Worm (Caenorhabditis elegans) whole organism, young adult: Measurements from ENCODE around the gene ani-2.
A peak's percentile ranks its signal among the peaks of the same experiment; 100 is the strongest.

Experiments
- F23B12.7 ChIP-seq: sonication (generic microtip); optimal IDR thresholded peaks from 2 replicates; lab custom pipeline; 2017; ENCODE audit warnings: missing genetic modification characterization, mild to moderate bottlenecking, missing compliant biosample characterization, antibody characterized with exemption, moderate library complexity; ENCODE audit not compliant: insufficient read depth
- F33H1.4 ChIP-seq: fragments of 200-800 bp; sonication (Bioruptor generic); IDR thresholded peaks from 2 replicates; pipeline ENCODE4 v1.3.6; 2022; ENCODE audit warnings: missing genetic modification reagents, missing genetic modification characterization, missing compliant biosample characterization
- F49E8.2 ChIP-seq: sonication (generic microtip); optimal IDR thresholded peaks from 3 replicates; lab custom pipeline; 2017; ENCODE audit warnings: missing genetic modification characterization, mild to moderate bottlenecking, missing compliant biosample characterization, antibody characterized with exemption, moderate library complexity; ENCODE audit not compliant: insufficient read depth
- F55B11.4 ChIP-seq: sonication (generic microtip); optimal IDR thresholded peaks from 2 replicates; lab custom pipeline; 2016; ENCODE audit warnings: missing compliant biosample characterization, missing genetic modification characterization, borderline replicate concordance; ENCODE audit not compliant: insufficient read depth
- F57A8.1 ChIP-seq: fragments of 200-800 bp; sonication (Bioruptor generic); optimal IDR thresholded peaks from 2 replicates; lab custom pipeline; 2018; ENCODE audit warnings: mild to moderate bottlenecking, missing genetic modification characterization, moderate library complexity, missing compliant biosample characterization
- Y53F4B.3 ChIP-seq: fragments of 200-800 bp; sonication (Bioruptor generic); IDR thresholded peaks from 2 replicates; pipeline ENCODE4 v1.3.6; 2022; ENCODE audit warnings: missing genetic modification reagents, missing genetic modification characterization, missing compliant biosample characterization
- Y56A3A.18 ChIP-seq: fragments of 200-800 bp; sonication (Bioruptor generic); IDR thresholded peaks from 2 replicates; pipeline ENCODE4 v1.3.6; 2022; ENCODE audit warnings: missing genetic modification reagents, missing genetic modification characterization, missing compliant biosample characterization
- Y79H2A.3 ChIP-seq: fragments of 200-800 bp; sonication (Bioruptor generic); conservative IDR thresholded peaks from 2 replicates; pipeline ENCODE4 v1.3.6; 2022; ENCODE audit warnings: missing genetic modification reagents, missing genetic modification characterization, missing compliant biosample characterization
- Y95B8A.8 ChIP-seq: fragments of 200-800 bp; sonication (Bioruptor generic); IDR thresholded peaks from 2 replicates; pipeline ENCODE4 v1.3.6; 2022; ENCODE audit warnings: missing genetic modification reagents, missing genetic modification characterization, missing compliant biosample characterization
- akir-1 ChIP-seq: fragments of 200-800 bp; sonication (Bioruptor generic); optimal IDR thresholded peaks from 2 replicates; lab custom pipeline; 2018; ENCODE audit warnings: mild to moderate bottlenecking, missing genetic modification characterization, moderate library complexity, missing compliant biosample characterization
- atf-7 ChIP-seq: sonication (generic microtip); optimal IDR thresholded peaks from 2 replicates; lab custom pipeline; 2017; ENCODE audit warnings: mild to moderate bottlenecking, missing genetic modification characterization, missing compliant biosample characterization
- attf-5 ChIP-seq: fragments of 200-800 bp; sonication (Bioruptor generic); optimal IDR thresholded peaks from 2 replicates; lab custom pipeline; 2018; ENCODE audit warnings: mild to moderate bottlenecking, missing genetic modification characterization, missing compliant biosample characterization
- bed-2 ChIP-seq: fragments of 200-800 bp; sonication (Bioruptor generic); IDR thresholded peaks from 2 replicates; pipeline ENCODE4 v1.3.6; 2022; ENCODE audit warnings: missing genetic modification reagents, missing genetic modification characterization, missing compliant biosample characterization
- ceh-91 ChIP-seq: fragments of 200-800 bp; sonication (Bioruptor generic); IDR thresholded peaks from 2 replicates; pipeline ENCODE4 v1.3.6; 2022; ENCODE audit warnings: missing genetic modification reagents, missing genetic modification characterization, missing compliant biosample characterization
- dox-1 ChIP-seq: fragments of 200-800 bp; sonication (Bioruptor generic); IDR thresholded peaks from 2 replicates; pipeline ENCODE4 v1.3.6; 2022; ENCODE audit warnings: missing genetic modification reagents, missing genetic modification characterization, missing compliant biosample characterization
- dpl-1 ChIP-seq: fragments of 150-350 bp; optimal IDR thresholded peaks from 2 replicates; lab custom pipeline; 2014; ENCODE audit warnings: missing biosample characterization, missing genetic modification reagents, missing genetic modification characterization
- efl-1 ChIP-seq: fragments of 150-350 bp; optimal IDR thresholded peaks from 2 replicates; lab custom pipeline; 2014; ENCODE audit warnings: missing biosample characterization, missing genetic modification reagents, missing genetic modification characterization
- ekl-4 ChIP-seq: fragments of 200-800 bp; sonication (Bioruptor generic); IDR thresholded peaks from 2 replicates; pipeline ENCODE4 v1.3.6; 2022; ENCODE audit warnings: missing genetic modification reagents, missing genetic modification characterization, missing compliant biosample characterization
- ets-4 ChIP-seq: fragments of 200-800 bp; sonication (Bioruptor generic); optimal IDR thresholded peaks from 2 replicates; lab custom pipeline; 2018; ENCODE audit warnings: mild to moderate bottlenecking, missing genetic modification characterization, missing compliant biosample characterization
- him-1 ChIP-seq: sonication (generic microtip); optimal IDR thresholded peaks from 2 replicates; lab custom pipeline; 2016; ENCODE audit warnings: missing genotype, missing genetic modification reagents, missing genetic modification characterization, missing compliant biosample characterization
- hrde-1 ChIP-seq: sonication (generic microtip); optimal IDR thresholded peaks from 2 replicates; lab custom pipeline; 2016; ENCODE audit warnings: missing genetic modification characterization, mild to moderate bottlenecking, missing compliant biosample characterization, moderate library complexity, missing genotype, missing genetic modification reagents, borderline replicate concordance
- hsf-1 ChIP-seq: fragments of 200-800 bp; sonication (Bioruptor generic); IDR thresholded peaks from 2 replicates; pipeline ENCODE4 v1.3.6; 2022; ENCODE audit warnings: missing genetic modification reagents, missing genetic modification characterization, missing compliant biosample characterization
- let-607 ChIP-seq, 2 experiments: fragments of 200-800 bp in 1 of 2; sonication (Bioruptor generic) in 1 of 2; sonication (generic microtip) in 1 of 2; optimal IDR thresholded peaks; 2 replicates each; lab custom pipeline; 2016 to 2018; ENCODE audit warnings: mild to moderate bottlenecking in 2 of 2, missing compliant biosample characterization in 2 of 2, missing genetic modification characterization in 2 of 2, moderate library complexity in 2 of 2, missing genotype in 1 of 2
- lin-35 ChIP-seq, 3 experiments: fragments of 150-350 bp in 2 of 3; sonication (generic microtip) in 1 of 3; optimal IDR thresholded peaks; 2 replicates each; lab custom pipeline; 2014 to 2018; ENCODE audit warnings: missing biosample characterization in 3 of 3, missing genetic modification characterization in 3 of 3, missing genetic modification reagents in 3 of 3
- lin-54 ChIP-seq: fragments of 200-800 bp; sonication (Bioruptor generic); optimal IDR thresholded peaks from 2 replicates; lab custom pipeline; 2018; ENCODE audit warnings: mild to moderate bottlenecking, missing genetic modification characterization, missing compliant biosample characterization
- lir-1 ChIP-seq: fragments of 200-800 bp; sonication (Bioruptor generic); conservative IDR thresholded peaks from 2 replicates; pipeline ENCODE4 v1.3.6; 2022; ENCODE audit warnings: missing genetic modification reagents, missing genetic modification characterization, missing compliant biosample characterization
- lsl-1 ChIP-seq: fragments of 200-800 bp; sonication (Bioruptor generic); optimal IDR thresholded peaks from 2 replicates; lab custom pipeline; 2018; ENCODE audit warnings: mild to moderate bottlenecking, missing genetic modification characterization, moderate library complexity, missing compliant biosample characterization
- madf-3 ChIP-seq: fragments of 200-800 bp; sonication (Bioruptor generic); IDR thresholded peaks from 2 replicates; pipeline ENCODE4 v1.3.6; 2022; ENCODE audit warnings: missing genetic modification reagents, missing genetic modification characterization, missing compliant biosample characterization
- madf-6 ChIP-seq: fragments of 200-800 bp; sonication (Bioruptor generic); IDR thresholded peaks from 2 replicates; pipeline ENCODE4 v1.3.6; 2022; ENCODE audit warnings: missing genetic modification reagents, missing genetic modification characterization, missing compliant biosample characterization
- madf-8 ChIP-seq: fragments of 200-800 bp; sonication (Bioruptor generic); conservative IDR thresholded peaks from 2 replicates; pipeline ENCODE4 v1.3.6; 2022; ENCODE audit warnings: missing genetic modification reagents, missing genetic modification characterization, missing compliant biosample characterization
- mcd-1 ChIP-seq: fragments of 200-800 bp; sonication (Bioruptor generic); IDR thresholded peaks from 2 replicates; pipeline ENCODE4 v1.3.6; 2022; ENCODE audit warnings: missing genetic modification reagents, missing genetic modification characterization, missing compliant biosample characterization
- mes-4 ChIP-seq: sonication (generic microtip); optimal IDR thresholded peaks from 2 replicates; lab custom pipeline; 2016; ENCODE audit warnings: missing genotype, missing genetic modification characterization, missing compliant biosample characterization
- nhr-27 ChIP-seq: fragments of 200-800 bp; sonication (Bioruptor generic); optimal IDR thresholded peaks from 2 replicates; lab custom pipeline; 2018; ENCODE audit warnings: mild to moderate bottlenecking, missing genetic modification characterization, moderate library complexity, missing compliant biosample characterization
- pbrm-1 ChIP-seq: fragments of 200-800 bp; sonication (Bioruptor generic); IDR thresholded peaks from 2 replicates; pipeline ENCODE4 v1.3.6; 2022; ENCODE audit warnings: missing genetic modification reagents, missing genetic modification characterization, missing compliant biosample characterization
- rec-8 ChIP-seq, 2 experiments: sonication (generic microtip); optimal IDR thresholded peaks; 2 replicates each; lab custom pipeline; 2016; ENCODE audit warnings: mild to moderate bottlenecking in 2 of 2, missing genetic modification characterization in 2 of 2, missing genetic modification reagents in 2 of 2, missing genotype in 2 of 2, missing biosample characterization in 1 of 2, missing compliant biosample characterization in 1 of 2, moderate library complexity in 1 of 2
- sea-2 ChIP-seq: fragments of 200-800 bp; sonication (Bioruptor generic); IDR thresholded peaks from 2 replicates; pipeline ENCODE4 v1.3.6; 2022; ENCODE audit warnings: missing genetic modification characterization, missing compliant biosample characterization
- snpc-1.1 ChIP-seq: sonication (generic microtip); optimal IDR thresholded peaks from 2 replicates; lab custom pipeline; 2017; ENCODE audit warnings: missing genetic modification characterization, mild to moderate bottlenecking, missing compliant biosample characterization, antibody characterized with exemption, moderate library complexity, missing genotype, missing genetic modification reagents; ENCODE audit not compliant: insufficient read depth
- snpc-3.4 ChIP-seq: sonication (generic microtip); optimal IDR thresholded peaks from 2 replicates; lab custom pipeline; 2017; ENCODE audit warnings: missing genetic modification characterization, mild to moderate bottlenecking, missing compliant biosample characterization, antibody characterized with exemption, moderate library complexity, missing genotype, missing genetic modification reagents
- snpc-4 ChIP-seq, 5 experiments: fragments of 150-350 bp in 1 of 5; sonication (generic microtip) in 4 of 5; optimal IDR thresholded peaks; 2 replicates each; lab custom pipeline; 2014 to 2018; ENCODE audit warnings: missing genetic modification characterization in 5 of 5, missing biosample characterization in 3 of 5, antibody characterized with exemption in 2 of 5, mild to moderate bottlenecking in 2 of 5, missing compliant biosample characterization in 2 of 5, missing genotype in 2 of 5, moderate library complexity in 2 of 5, missing genetic modification reagents in 1 of 5
- tbp1 ChIP-seq: fragments of 200-800 bp; sonication (Bioruptor generic); optimal IDR thresholded peaks from 2 replicates; lab custom pipeline; 2018; ENCODE audit warnings: mild to moderate bottlenecking, missing genetic modification characterization, missing compliant biosample characterization
- tlf-1 ChIP-seq: fragments of 200-800 bp; sonication (Bioruptor generic); optimal IDR thresholded peaks from 2 replicates; lab custom pipeline; 2018; ENCODE audit warnings: mild to moderate bottlenecking, missing genetic modification characterization, missing compliant biosample characterization
- unc-130 ChIP-seq: sonication (generic microtip); optimal IDR thresholded peaks from 2 replicates; lab custom pipeline; 2016; ENCODE audit warnings: missing genetic modification reagents, missing genetic modification characterization, missing compliant biosample characterization
- xnd-1 ChIP-seq: sonication (generic microtip); optimal IDR thresholded peaks from 2 replicates; lab custom pipeline; 2016; ENCODE audit warnings: missing genotype, missing genetic modification reagents, missing genetic modification characterization, missing compliant biosample characterization
- ztf-18 ChIP-seq: sonication (generic microtip); optimal IDR thresholded peaks from 2 replicates; lab custom pipeline; 2016; ENCODE audit warnings: missing genotype, mild to moderate bottlenecking, missing genetic modification characterization, missing compliant biosample characterization
- ztf-26 ChIP-seq: sonication (generic microtip); optimal IDR thresholded peaks from 2 replicates; lab custom pipeline; 2017; ENCODE audit warnings: missing genetic modification characterization, missing compliant biosample characterization

The ani-2 gene

ce11 chrII:6365237-6365815 is at the start of gene ani-2, which contains the start of gene clec-88:
Gene ani-2 (minus strand): TSS chrII:6365367.
Gene clec-88 (plus strand): TSS chrII:6365722.
- TF ChIP-seq him-1 (tag; lab: Kevin White, UChicago) (peak; percentile 34), F23B12.7 (tag; lab: Kevin White, UChicago) (peak; percentile 73), ztf-18 (peak; percentile 9), Y95B8A.8 (GFP tag; lab: Robert Waterston, UW) (0 out of 2 replicates have a peak, but pooled peaks have one; percentile 8), akir-1 (GFP tag; lab: Kevin White, UChicago) (no peak), mcd-1 (GFP tag; lab: Robert Waterston, UW) (peak; percentile 34; the same call in 1 of the 2 replicates), xnd-1 (tag; lab: Kevin White, UChicago) (peak; percentile 90), ets-4 (no peak), Y79H2A.3 (GFP tag; lab: Robert Waterston, UW) (no peak), lir-1 (GFP tag; lab: Robert Waterston, UW) (peak; percentile 28; the same call in 1 of the 2 replicates), lin-35 (GFP tag; optimal IDR thresholded peaks at IDR 0.05; lab: Kevin White, UChicago) (peak in 1 of 3 experiments; percentile 29), F33H1.4 (GFP tag; lab: Robert Waterston, UW) (peak; percentile 96), snpc-1.1 (tag; lab: Kevin White, UChicago) (peak; percentile 0), F49E8.2 (tag; lab: Kevin White, UChicago) (peak; percentile 68), ztf-26 (tag; lab: Kevin White, UChicago) (no peak), snpc-3.4 (peak; percentile 52), madf-3 (GFP tag; lab: Robert Waterston, UW) (0 out of 2 replicates have a peak, but pooled peaks have one; percentile 23), attf-5 (GFP tag; lab: Kevin White, UChicago) (no peak), snpc-4 (GFP tag; optimal IDR thresholded peaks at IDR 0.05; lab: Kevin White, UChicago) (no peak), snpc-4 (tag; optimal IDR thresholded peaks at IDR 0.05; lab: Kevin White, UChicago) (peak in 1 of 4 experiments; percentile 17), let-607 (tag; optimal IDR thresholded peaks at IDR 0.05; lab: Kevin White, UChicago) (no peak), tbp1 (peak; percentile 31), ceh-91 (GFP tag; lab: Robert Waterston, UW) (peak; percentile 85), bed-2 (GFP tag; lab: Robert Waterston, UW) (no peak), nhr-27 (tag; lab: Kevin White, UChicago) (no peak), tlf-1 (GFP tag; lab: Kevin White, UChicago) (peak; percentile 20), sea-2 (no peak), lin-54 (GFP tag; lab: Kevin White, UChicago) (peak; percentile 49), pbrm-1 (GFP tag; lab: Robert Waterston, UW) (no peak), F57A8.1 (GFP tag; lab: Kevin White, UChicago) (no peak), unc-130 (GFP tag; lab: Kevin White, UChicago) (peak; percentile 73), hsf-1 (GFP tag; lab: Robert Waterston, UW) (0 out of 2 replicates have a peak, but pooled peaks have one; percentile 45), ekl-4 (no peak), lsl-1 (GFP tag; lab: Kevin White, UChicago) (peak; percentile 98), Y56A3A.18 (GFP tag; lab: Robert Waterston, UW) (no peak), efl-1 (GFP tag; lab: Kevin White, UChicago) (peak; percentile 96), rec-8 (tag; optimal IDR thresholded peaks at IDR 0.05; lab: Kevin White, UChicago) (no peak), atf-7 (tag; lab: Kevin White, UChicago) (no peak), dpl-1 (GFP tag; lab: Kevin White, UChicago) (peak; percentile 76), dox-1 (GFP tag; lab: Robert Waterston, UW) (peak; percentile 63; the same call in 1 of the 2 replicates), madf-6 (GFP tag; lab: Robert Waterston, UW) (peak; percentile 95), mes-4 (no peak), F55B11.4 (tag; lab: Kevin White, UChicago) (no peak), madf-8 (GFP tag; lab: Robert Waterston, UW) (peak; percentile 89), Y53F4B.3 (peak; percentile 16; the same call in 1 of the 2 replicates), hrde-1 (tag; lab: Kevin White, UChicago) (no peak)
